Worm (Caenorhabditis elegans): ENCODE measurements around the gene lntl-1.

Gene lntl-1

ce11 chrIV:5817459-5817858 lies 10.6 kb upstream of the lntl-1 start (continued):
- TF ChIP-seq ceh-30 (tag; optimal IDR thresholded peaks at IDR 0.05) = no peak
- TF ChIP-seq nfya-1 (tag; optimal IDR thresholded peaks at IDR 0.05) = peak; percentile 47
- TF ChIP-seq ref-2 (tag; optimal IDR thresholded peaks at IDR 0.05) = peak; percentile 9
- TF ChIP-seq F13H6.1 (tag; optimal IDR thresholded peaks at IDR 0.05) = peak; percentile 10
- TF ChIP-seq sox-2 (GFP tag; IDR thresholded peaks at IDR 0.05) = no peak
- no peak for TF ChIP-seq sox-4 (tag; optimal IDR thresholded peaks at IDR 0.05)
- TF ChIP-seq Y22D7AL.16 (tag; optimal IDR thresholded peaks at IDR 0.05) = no peak

- TF ChIP-seq hlh-15 (tag; optimal IDR thresholded peaks at IDR 0.05) (no peak), eyg-1 (tag; optimal IDR thresholded peaks at IDR 0.05) (no peak), T23F11.4 (GFP tag; optimal IDR thresholded peaks at IDR 0.05) (no peak), nfya-1 (tag; optimal IDR thresholded peaks at IDR 0.05) (no peak), nhr-11 (tag; optimal IDR thresholded peaks at IDR 0.05) (no peak), pha-2 (tag; optimal IDR thresholded peaks at IDR 0.05) (no peak), syd-9 (tag; optimal IDR thresholded peaks at IDR 0.05) (no peak), C38D4.7 (GFP tag; optimal IDR thresholded peaks at IDR 0.05) (no peak), ttx-3 (tag; optimal IDR thresholded peaks at IDR 0.05) (no peak), pag-3 (tag; optimal IDR thresholded peaks at IDR 0.05; ENCODE audit: borderline replicate concordance) (no peak), ceh-48 (tag; optimal IDR thresholded peaks at IDR 0.05) (no peak), unc-55 (GFP tag; optimal IDR thresholded peaks at IDR 0.05) (no peak), pros-1 (tag; optimal IDR thresholded peaks at IDR 0.05) (no peak), tbx-2 (tag; optimal IDR thresholded peaks at IDR 0.05) (no peak), mec-3 (tag; optimal IDR thresholded peaks at IDR 0.05; ENCODE audit: borderline replicate concordance) (no peak), hlh-8 (tag; optimal IDR thresholded peaks at IDR 0.05) (no peak), nhr-232 (tag; optimal IDR thresholded peaks at IDR 0.05) (no peak), sdc-2 (tag; optimal IDR thresholded peaks at IDR 0.05) (no peak), npax-4 (tag; optimal IDR thresholded peaks at IDR 0.05) (no peak), hlh-30 (tag; optimal IDR thresholded peaks at IDR 0.05; ENCODE audit: insufficient read depth) (no peak)
Observed at ce11 chrIV:5816466-5816865, 9.6 kb upstream of the lntl-1 start.

- no peak for TF ChIP-seq pha-4 (tag; optimal IDR thresholded peaks at IDR 0.05)
Observed at ce11 chrIV:5814092-5814650, 7.3 kb upstream of the lntl-1 start, which contains the start of gene oops-1. Gene oops-1, minus strand, starts transcription at chrIV:5814142.

- TF ChIP-seq unc-55 (GFP tag; optimal IDR thresholded peaks at IDR 0.05) = peak; percentile 98
- TF ChIP-seq pha-4 (tag; optimal IDR thresholded peaks at IDR 0.05) = no peak
- no peak for TF ChIP-seq eyg-1 (tag; optimal IDR thresholded peaks at IDR 0.05)
- peak; percentile 31 for TF ChIP-seq unc-42 (tag; optimal IDR thresholded peaks at IDR 0.05)
Observed at ce11 chrIV:5811079-5811622, 4.3 kb upstream of the lntl-1 start.

ce11 chrIV:5809733-5810132 lies 2.8 kb upstream of the lntl-1 start:
- TF ChIP-seq unc-42 (tag; optimal IDR thresholded peaks at IDR 0.05) = peak; percentile 27
- peak; percentile 17 for TF ChIP-seq ttx-3 (tag; optimal IDR thresholded peaks at IDR 0.05)
- TF ChIP-seq dmd-4 (tag; optimal IDR thresholded peaks at IDR 0.05; ENCODE audit: borderline replicate concordance) = no peak
- TF ChIP-seq ceh-48 (tag; optimal IDR thresholded peaks at IDR 0.05) = no peak

ce11 chrIV:5806348-5806747 lies 545 bp downstream of the lntl-1 start:
- no peak for TF ChIP-seq hlh-8 (tag; optimal IDR thresholded peaks at IDR 0.05)
- TF ChIP-seq pax-1 (tag; optimal IDR thresholded peaks at IDR 0.05) = peak; percentile 96
